Worm (Caenorhabditis elegans): ENCODE results near the gene unc-132.

unc-132 gene

ce11 chrV:3688733-3689132, 1.8 kb downstream of the unc-132 start:
- TF ChIP-seq tra-4 (tag; optimal IDR thresholded peaks at IDR 0.05) (no peak), ets-7 (tag; optimal IDR thresholded peaks at IDR 0.05) (no peak), pes-1 (GFP tag; IDR thresholded peaks at IDR 0.05) (no peak), F13C5.2 (tag; optimal IDR thresholded peaks at IDR 0.05) (no peak), B0310.2 (tag; optimal IDR thresholded peaks at IDR 0.05) (no peak), sea-1 (GFP tag; conservative IDR thresholded peaks at IDR 0.05) (no peak), hnd-1 (tag; optimal IDR thresholded peaks at IDR 0.05) (no peak), ceh-13 (GFP tag; optimal IDR thresholded peaks at IDR 0.05) (no peak), ama-1 (optimal IDR thresholded peaks at IDR 0.05) (no peak), tbx-11 (GFP tag; IDR thresholded peaks at IDR 0.05) (no peak)

DNA sequence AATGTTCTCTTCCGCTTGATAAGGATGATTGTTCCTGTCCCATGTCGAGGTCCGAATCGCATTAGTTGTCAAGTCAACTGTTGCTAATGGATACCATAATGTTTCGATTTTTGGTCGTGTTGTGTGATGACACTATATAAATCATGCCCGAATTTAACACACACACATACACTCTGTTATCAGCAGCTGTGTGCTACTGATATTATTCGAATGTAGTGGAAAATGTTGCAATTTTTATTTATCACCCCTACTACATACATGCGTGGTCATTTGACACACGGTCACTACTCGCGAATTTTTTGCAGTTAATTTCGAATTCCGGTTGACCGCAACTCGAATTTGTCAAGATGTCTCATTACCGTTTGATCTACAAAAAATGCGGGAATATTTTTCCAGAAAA, 5.7 kb downstream of the unc-132 start:
- no peak for TF ChIP-seq ceh-13 (GFP tag; optimal IDR thresholded peaks at IDR 0.05)

ce11 chrV:3693657-3694056, 6.8 kb downstream of the unc-132 start:
- TF ChIP-seq flt-1 (GFP tag; IDR thresholded peaks at IDR 0.05) = no peak
- TF ChIP-seq tbx-11 (GFP tag; IDR thresholded peaks at IDR 0.05) = no peak
- no peak for TF ChIP-seq B0310.2 (tag; optimal IDR thresholded peaks at IDR 0.05)
- TF ChIP-seq aly-1 (tag; optimal IDR thresholded peaks at IDR 0.05) = no peak
- TF ChIP-seq hnd-1 (tag; optimal IDR thresholded peaks at IDR 0.05) = no peak
- TF ChIP-seq sea-1 (GFP tag; conservative IDR thresholded peaks at IDR 0.05) = no peak
- TF ChIP-seq hmbx-1 (tag; optimal IDR thresholded peaks at IDR 0.05) = no peak
- TF ChIP-seq tbx-37 (GFP tag; conservative IDR thresholded peaks at IDR 0.05) = no peak
- no peak for TF ChIP-seq pes-1 (GFP tag; IDR thresholded peaks at IDR 0.05)
- TF ChIP-seq hmg-4 (GFP tag; optimal IDR thresholded peaks at IDR 0.05) = no peak
- no peak for TF ChIP-seq scrt-1 (GFP tag; IDR thresholded peaks at IDR 0.05)
- TF ChIP-seq ama-1 (optimal IDR thresholded peaks at IDR 0.05) = no peak

- TF ChIP-seq ets-7 (tag; optimal IDR thresholded peaks at IDR 0.05) (no peak), ceh-13 (GFP tag; optimal IDR thresholded peaks at IDR 0.05) (no peak), hnd-1 (tag; optimal IDR thresholded peaks at IDR 0.05) (no peak), hmbx-1 (tag; optimal IDR thresholded peaks at IDR 0.05) (no peak), hmg-4 (GFP tag; optimal IDR thresholded peaks at IDR 0.05) (no peak), ceh-36 (tag; optimal IDR thresholded peaks at IDR 0.05) (no peak), tbx-11 (GFP tag; IDR thresholded peaks at IDR 0.05) (no peak), tra-4 (tag; optimal IDR thresholded peaks at IDR 0.05) (no peak), aly-1 (tag; optimal IDR thresholded peaks at IDR 0.05) (no peak), ama-1 (optimal IDR thresholded peaks at IDR 0.05) (no peak), F13C5.2 (tag; optimal IDR thresholded peaks at IDR 0.05) (no peak), sea-1 (GFP tag; conservative IDR thresholded peaks at IDR 0.05) (no peak), tbx-37 (GFP tag; conservative IDR thresholded peaks at IDR 0.05) (no peak), flt-1 (GFP tag; IDR thresholded peaks at IDR 0.05) (no peak), scrt-1 (GFP tag; IDR thresholded peaks at IDR 0.05) (no peak), pes-1 (GFP tag; IDR thresholded peaks at IDR 0.05) (no peak), B0310.2 (tag; optimal IDR thresholded peaks at IDR 0.05) (no peak)
Observed at ce11 chrV:3695254-3695653, 8.3 kb downstream of the unc-132 start.

- TF ChIP-seq B0310.2 (tag; optimal IDR thresholded peaks at IDR 0.05) (no peak), hmbx-1 (tag; optimal IDR thresholded peaks at IDR 0.05) (no peak), sea-1 (GFP tag; conservative IDR thresholded peaks at IDR 0.05) (no peak), F13C5.2 (tag; optimal IDR thresholded peaks at IDR 0.05) (no peak), ets-7 (tag; optimal IDR thresholded peaks at IDR 0.05) (no peak), tbx-11 (GFP tag; IDR thresholded peaks at IDR 0.05) (no peak), pes-1 (GFP tag; IDR thresholded peaks at IDR 0.05) (no peak), tra-4 (tag; optimal IDR thresholded peaks at IDR 0.05) (no peak), ama-1 (optimal IDR thresholded peaks at IDR 0.05) (no peak), aly-1 (tag; optimal IDR thresholded peaks at IDR 0.05) (no peak), tbx-37 (GFP tag; conservative IDR thresholded peaks at IDR 0.05) (no peak), scrt-1 (GFP tag; IDR thresholded peaks at IDR 0.05) (no peak), ceh-36 (tag; optimal IDR thresholded peaks at IDR 0.05) (no peak), hnd-1 (tag; optimal IDR thresholded peaks at IDR 0.05) (no peak), hmg-4 (GFP tag; optimal IDR thresholded peaks at IDR 0.05) (no peak)
Observed at ce11 chrV:3697071-3697470, 10.2 kb downstream of the unc-132 start.

DNA sequence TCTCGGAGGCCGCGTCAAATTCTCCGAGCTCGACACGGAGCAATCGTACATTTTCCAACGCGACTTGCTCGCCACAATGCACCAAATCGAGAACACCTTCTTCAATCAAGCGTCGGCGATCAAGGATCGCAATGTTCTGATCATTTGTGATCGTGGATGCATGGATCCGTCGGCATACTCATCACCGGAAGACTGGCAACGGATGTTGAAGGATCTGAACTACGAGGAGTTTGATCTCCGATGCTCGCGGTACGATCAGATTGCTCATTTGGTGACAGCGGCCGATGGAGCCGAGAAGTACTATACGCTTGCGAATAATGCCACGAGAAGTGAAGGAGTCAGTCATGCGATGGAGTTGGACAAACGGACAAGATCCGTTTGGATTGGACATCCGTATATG, 11.6 kb downstream of the unc-132 start:
- TF ChIP-seq hmbx-1 (tag; optimal IDR thresholded peaks at IDR 0.05) = no peak
- no peak for TF ChIP-seq ets-7 (tag; optimal IDR thresholded peaks at IDR 0.05)
- TF ChIP-seq B0310.2 (tag; optimal IDR thresholded peaks at IDR 0.05) = no peak
- TF ChIP-seq tbx-11 (GFP tag; IDR thresholded peaks at IDR 0.05) = no peak
- no peak for TF ChIP-seq hmg-4 (GFP tag; optimal IDR thresholded peaks at IDR 0.05)
- TF ChIP-seq ceh-13 (GFP tag; optimal IDR thresholded peaks at IDR 0.05) = no peak
- TF ChIP-seq ama-1 (optimal IDR thresholded peaks at IDR 0.05) = no peak
- TF ChIP-seq F13C5.2 (tag; optimal IDR thresholded peaks at IDR 0.05) = no peak

- TF ChIP-seq tbx-11 (GFP tag; IDR thresholded peaks at IDR 0.05) (no peak), flt-1 (GFP tag; IDR thresholded peaks at IDR 0.05) (no peak), hmbx-1 (tag; optimal IDR thresholded peaks at IDR 0.05) (no peak), ama-1 (optimal IDR thresholded peaks at IDR 0.05) (no peak), tbx-37 (GFP tag; conservative IDR thresholded peaks at IDR 0.05) (no peak), aly-1 (tag; optimal IDR thresholded peaks at IDR 0.05) (no peak), B0310.2 (tag; optimal IDR thresholded peaks at IDR 0.05) (no peak), hmg-4 (GFP tag; optimal IDR thresholded peaks at IDR 0.05) (no peak), hnd-1 (tag; optimal IDR thresholded peaks at IDR 0.05) (no peak), ceh-36 (tag; optimal IDR thresholded peaks at IDR 0.05) (no peak), scrt-1 (GFP tag; IDR thresholded peaks at IDR 0.05) (no peak), sea-1 (GFP tag; conservative IDR thresholded peaks at IDR 0.05) (no peak), ceh-13 (GFP tag; optimal IDR thresholded peaks at IDR 0.05) (no peak), F13C5.2 (tag; optimal IDR thresholded peaks at IDR 0.05) (no peak), pes-1 (GFP tag; IDR thresholded peaks at IDR 0.05) (no peak), tra-4 (tag; optimal IDR thresholded peaks at IDR 0.05) (no peak), ets-7 (tag; optimal IDR thresholded peaks at IDR 0.05) (no peak)
Observed at ce11 chrV:3702998-3703397, 16.1 kb downstream of the unc-132 start.

- TF ChIP-seq pes-1 (GFP tag; IDR thresholded peaks at IDR 0.05) (no peak), ets-7 (tag; optimal IDR thresholded peaks at IDR 0.05) (no peak), sea-1 (GFP tag; conservative IDR thresholded peaks at IDR 0.05) (no peak), hnd-1 (tag; optimal IDR thresholded peaks at IDR 0.05) (no peak), tbx-11 (GFP tag; IDR thresholded peaks at IDR 0.05) (no peak), ama-1 (optimal IDR thresholded peaks at IDR 0.05) (no peak), tra-4 (tag; optimal IDR thresholded peaks at IDR 0.05) (no peak), hmg-4 (GFP tag; optimal IDR thresholded peaks at IDR 0.05) (no peak), tbx-37 (GFP tag; conservative IDR thresholded peaks at IDR 0.05) (no peak)
Observed at ce11 chrV:3703888-3704287, 17.0 kb downstream of the unc-132 start.

Measured in whole organism, early embryonic.